Fruit fly (Drosophila melanogaster): Measurements from ENCODE around the gene CG31810.

The CG31810 gene

dm6 chr2L:16826872-16827506 lies 25.2 kb downstream of the CG31810 start, which contains the start of gene AspRS-m (continued):
- TF ChIP-seq Dad (GFP tag; optimal IDR thresholded peaks at IDR 0.05): no peak
- TF ChIP-seq Doc2 (GFP tag; IDR thresholded peaks at IDR 0.05): no peak
- peak; percentile 10 for TF ChIP-seq CG17385 (GFP tag; optimal IDR thresholded peaks at IDR 0.05)
- no peak for TF ChIP-seq CG1024 (GFP tag; IDR thresholded peaks at IDR 0.05)
- no peak for TF ChIP-seq chn (GFP tag; optimal IDR thresholded peaks at IDR 0.05)
- peak; percentile 88 for TF ChIP-seq hb (GFP tag; IDR thresholded peaks at IDR 0.05; ENCODE audit: partially characterized antibody)
- no peak for TF ChIP-seq lov (optimal IDR thresholded peaks at IDR 0.05)
- no peak for TF ChIP-seq lov (GFP tag; IDR thresholded peaks at IDR 0.05)
- TF ChIP-seq ash1 (GFP tag; optimal IDR thresholded peaks at IDR 0.05): no peak
- TF ChIP-seq al (GFP tag; IDR thresholded peaks at IDR 0.05): no peak
- peak; percentile 71 for TF ChIP-seq hbn (GFP tag; IDR thresholded peaks at IDR 0.05; ENCODE audit: partially characterized antibody)
- TF ChIP-seq kni (GFP tag; optimal IDR thresholded peaks at IDR 0.05): no peak
- no peak for TF ChIP-seq CG7357 (GFP tag; IDR thresholded peaks at IDR 0.05)
- no peak for TF ChIP-seq CG1832 (GFP tag; optimal IDR thresholded peaks at IDR 0.05)
- TF ChIP-seq CG7745 (tag; optimal IDR thresholded peaks at IDR 0.05): no peak
- TF ChIP-seq CG8924 (tag; optimal IDR thresholded peaks at IDR 0.05): no peak
- no peak for TF ChIP-seq CG3838 (GFP tag; optimal IDR thresholded peaks at IDR 0.05)
- TF ChIP-seq pum (GFP tag; optimal IDR thresholded peaks at IDR 0.05): no peak
- peak; percentile 31; the same call in 1 of the 2 replicates for TF ChIP-seq sisA (GFP tag; IDR thresholded peaks at IDR 0.05)
- no peak for TF ChIP-seq Jarid2 (GFP tag; optimal IDR thresholded peaks at IDR 0.05)
- no peak for TF ChIP-seq Hmx (GFP tag; optimal IDR thresholded peaks at IDR 0.05)
- no peak for TF ChIP-seq Asciz (GFP tag; optimal IDR thresholded peaks at IDR 0.05)
- TF ChIP-seq Stat92E (GFP tag; optimal IDR thresholded peaks at IDR 0.05): no peak
- no peak for TF ChIP-seq CG11247 (GFP tag; IDR thresholded peaks at IDR 0.05)
- TF ChIP-seq ac (GFP tag; optimal IDR thresholded peaks at IDR 0.05): no peak
- TF ChIP-seq CG4854 (GFP tag; optimal IDR thresholded peaks at IDR 0.05): no peak
- no peak for TF ChIP-seq croc (GFP tag; conservative IDR thresholded peaks at IDR 0.05)
- no peak for TF ChIP-seq ken (GFP tag; IDR thresholded peaks at IDR 0.05)
- no peak for TF ChIP-seq onecut (GFP tag; IDR thresholded peaks at IDR 0.05)
- TF ChIP-seq ab (GFP tag; optimal IDR thresholded peaks at IDR 0.05): no peak
- TF ChIP-seq sqz (GFP tag; optimal IDR thresholded peaks at IDR 0.05): no peak
- TF ChIP-seq bigmax (GFP tag; optimal IDR thresholded peaks at IDR 0.05): no peak
- peak; percentile 9 for TF ChIP-seq Chrac-16 (GFP tag; optimal IDR thresholded peaks at IDR 0.05)
- TF ChIP-seq Camta (GFP tag; optimal IDR thresholded peaks at IDR 0.05): no peak
- TF ChIP-seq CG2120 (GFP tag; optimal IDR thresholded peaks at IDR 0.05): peak; percentile 31
- peak; percentile 77; the same call in 1 of the 2 replicates for TF ChIP-seq tna (GFP tag; IDR thresholded peaks at IDR 0.05; ENCODE audit: partially characterized antibody)
- no peak for TF ChIP-seq CG7271 (tag; optimal IDR thresholded peaks at IDR 0.05)
- TF ChIP-seq Dref (GFP tag; IDR thresholded peaks at IDR 0.05): peak; percentile 72
- TF ChIP-seq CG42726 (GFP tag; IDR thresholded peaks at IDR 0.05; ENCODE audit: partially characterized antibody): peak; percentile 83; the same call in 1 of the 2 replicates
- TF ChIP-seq CG7928 (GFP tag; optimal IDR thresholded peaks at IDR 0.05): no peak
- TF ChIP-seq CG14860 (GFP tag; IDR thresholded peaks at IDR 0.05; ENCODE audit: partially characterized antibody): peak; percentile 83
- no peak for TF ChIP-seq CG8765 (GFP tag; IDR thresholded peaks at IDR 0.05)
- no peak for TF ChIP-seq gce (GFP tag; IDR thresholded peaks at IDR 0.05)
- no peak for TF ChIP-seq GATAe (GFP tag; conservative IDR thresholded peaks at IDR 0.05)
- no peak for TF ChIP-seq CG11093 (GFP tag; IDR thresholded peaks at IDR 0.05)
- no peak for TF ChIP-seq CG6654 (GFP tag; optimal IDR thresholded peaks at IDR 0.05)
- no peak for TF ChIP-seq Spps (tag; optimal IDR thresholded peaks at IDR 0.05)
- no peak for TF ChIP-seq slou (GFP tag; optimal IDR thresholded peaks at IDR 0.05)
- TF ChIP-seq CG12391 (tag; optimal IDR thresholded peaks at IDR 0.05): no peak
- no peak for TF ChIP-seq Max (GFP tag; optimal IDR thresholded peaks at IDR 0.05)
- peak; percentile 18 for TF ChIP-seq zen (tag; optimal IDR thresholded peaks at IDR 0.05)
